Worm (Caenorhabditis elegans) whole organism, young adult: ENCODE results near the gene rbm-42.

ENCODE experiments used
- C06A6.2 ChIP-seq: fragments of 200-800 bp; sonication (Bioruptor generic); conservative IDR thresholded peaks from 2 replicates; pipeline ENCODE4 v1.3.6; 2022; ENCODE audit warnings: missing genetic modification characterization, missing compliant biosample characterization
- F49E8.2 ChIP-seq: sonication (generic microtip); optimal IDR thresholded peaks from 3 replicates; lab custom pipeline; 2017; ENCODE audit warnings: missing genetic modification characterization, mild to moderate bottlenecking, missing compliant biosample characterization, antibody characterized with exemption, moderate library complexity; ENCODE audit not compliant: insufficient read depth
- F55B11.4 ChIP-seq: sonication (generic microtip); optimal IDR thresholded peaks from 2 replicates; lab custom pipeline; 2016; ENCODE audit warnings: missing compliant biosample characterization, missing genetic modification characterization, borderline replicate concordance; ENCODE audit not compliant: insufficient read depth
- K12H6.12 ChIP-seq: fragments of 200-800 bp; sonication (Bioruptor generic); optimal IDR thresholded peaks from 2 replicates; lab custom pipeline; 2018; ENCODE audit warnings: mild to moderate bottlenecking, missing genetic modification characterization, missing compliant biosample characterization
- Y53G8AR.9 ChIP-seq: fragments of 200-800 bp; sonication (Bioruptor generic); conservative IDR thresholded peaks from 2 replicates; pipeline ENCODE4 v1.3.6; 2022; ENCODE audit warnings: missing genetic modification reagents, missing genetic modification characterization, missing compliant biosample characterization
- Y56A3A.18 ChIP-seq: fragments of 200-800 bp; sonication (Bioruptor generic); IDR thresholded peaks from 2 replicates; pipeline ENCODE4 v1.3.6; 2022; ENCODE audit warnings: missing genetic modification reagents, missing genetic modification characterization, missing compliant biosample characterization
- Y67H2A.10 ChIP-seq: fragments of 200-800 bp; sonication (Bioruptor generic); conservative IDR thresholded peaks from 2 replicates; pipeline ENCODE4 v1.3.6; 2022; ENCODE audit warnings: missing genetic modification reagents, missing genetic modification characterization, missing compliant biosample characterization
- Y79H2A.3 ChIP-seq: fragments of 200-800 bp; sonication (Bioruptor generic); conservative IDR thresholded peaks from 2 replicates; pipeline ENCODE4 v1.3.6; 2022; ENCODE audit warnings: missing genetic modification reagents, missing genetic modification characterization, missing compliant biosample characterization
- Y95B8A.8 ChIP-seq: fragments of 200-800 bp; sonication (Bioruptor generic); IDR thresholded peaks from 2 replicates; pipeline ENCODE4 v1.3.6; 2022; ENCODE audit warnings: missing genetic modification reagents, missing genetic modification characterization, missing compliant biosample characterization
- ZK185.1 ChIP-seq: sonication (generic microtip); optimal IDR thresholded peaks from 2 replicates; lab custom pipeline; 2016; ENCODE audit warnings: mild to moderate bottlenecking, missing genetic modification characterization, missing compliant biosample characterization; ENCODE audit not compliant: poor library complexity, severe bottlenecking
- ama-1 ChIP-seq, 3 experiments: fragments of 150-350 bp in 1 of 3; sonication (generic microtip) in 2 of 3; optimal IDR thresholded peaks; 2 replicates each; lab custom pipeline; 2014 to 2018; ENCODE audit warnings: missing biosample characterization in 2 of 3, missing genetic modification characterization in 2 of 3, missing genetic modification reagents in 2 of 3
- aptf-2 ChIP-seq: fragments of 200-800 bp; sonication (Bioruptor generic); conservative IDR thresholded peaks from 2 replicates; pipeline ENCODE4 v1.3.6; 2022; ENCODE audit warnings: missing genetic modification reagents, missing genetic modification characterization, missing compliant biosample characterization
- athp-1 ChIP-seq: sonication (generic microtip); optimal IDR thresholded peaks from 2 replicates; lab custom pipeline; 2017; ENCODE audit warnings: mild to moderate bottlenecking, missing genetic modification characterization, missing compliant biosample characterization
- attf-6 ChIP-seq: fragments of 200-800 bp; sonication (Bioruptor generic); IDR thresholded peaks from 2 replicates; pipeline ENCODE4 v1.3.6; 2022; ENCODE audit warnings: missing genetic modification reagents, missing genetic modification characterization, missing compliant biosample characterization
- bed-2 ChIP-seq: fragments of 200-800 bp; sonication (Bioruptor generic); IDR thresholded peaks from 2 replicates; pipeline ENCODE4 v1.3.6; 2022; ENCODE audit warnings: missing genetic modification reagents, missing genetic modification characterization, missing compliant biosample characterization
- cebp-1 ChIP-seq, 2 experiments: fragments of 200-800 bp in 1 of 2; sonication (Bioruptor generic) in 1 of 2; sonication (generic microtip) in 1 of 2; IDR thresholded peaks in 1 of 2; optimal IDR thresholded peaks in 1 of 2; 2 replicates each; pipeline versions ENCODE4 v1.3.6 to Lab custom; 2017 to 2022; ENCODE audit warnings: missing compliant biosample characterization in 2 of 2, missing genetic modification characterization in 2 of 2, mild to moderate bottlenecking in 1 of 2, missing genetic modification reagents in 1 of 2, moderate library complexity in 1 of 2
- ceh-100 ChIP-seq: fragments of 200-800 bp; sonication (Bioruptor generic); IDR thresholded peaks from 2 replicates; pipeline ENCODE4 v1.3.6; 2022; ENCODE audit warnings: missing genetic modification reagents, missing genetic modification characterization, missing compliant biosample characterization
- ceh-91 ChIP-seq: fragments of 200-800 bp; sonication (Bioruptor generic); IDR thresholded peaks from 2 replicates; pipeline ENCODE4 v1.3.6; 2022; ENCODE audit warnings: missing genetic modification reagents, missing genetic modification characterization, missing compliant biosample characterization
- dpff-1 ChIP-seq: sonication (generic microtip); optimal IDR thresholded peaks from 2 replicates; lab custom pipeline; 2017; ENCODE audit warnings: mild to moderate bottlenecking, missing genetic modification characterization, missing compliant biosample characterization
- egl-44 ChIP-seq: fragments of 200-800 bp; sonication (Bioruptor generic); IDR thresholded peaks from 2 replicates; pipeline ENCODE4 v1.3.6; 2022; ENCODE audit warnings: missing genetic modification reagents, missing genetic modification characterization, missing compliant biosample characterization
- egrh-3 ChIP-seq: fragments of 200-800 bp; sonication (Bioruptor generic); IDR thresholded peaks from 2 replicates; pipeline ENCODE4 v1.3.6; 2022; ENCODE audit warnings: missing genetic modification reagents, missing genetic modification characterization, missing compliant biosample characterization
- ets-4 ChIP-seq: fragments of 200-800 bp; sonication (Bioruptor generic); optimal IDR thresholded peaks from 2 replicates; lab custom pipeline; 2018; ENCODE audit warnings: mild to moderate bottlenecking, missing genetic modification characterization, missing compliant biosample characterization
- hsf-1 ChIP-seq: fragments of 200-800 bp; sonication (Bioruptor generic); IDR thresholded peaks from 2 replicates; pipeline ENCODE4 v1.3.6; 2022; ENCODE audit warnings: missing genetic modification reagents, missing genetic modification characterization, missing compliant biosample characterization
- let-607 ChIP-seq, 2 experiments: fragments of 200-800 bp in 1 of 2; sonication (Bioruptor generic) in 1 of 2; sonication (generic microtip) in 1 of 2; optimal IDR thresholded peaks; 2 replicates each; lab custom pipeline; 2016 to 2018; ENCODE audit warnings: mild to moderate bottlenecking in 2 of 2, missing compliant biosample characterization in 2 of 2, missing genetic modification characterization in 2 of 2, moderate library complexity in 2 of 2, missing genotype in 1 of 2
- lin-26 ChIP-seq: fragments of 200-800 bp; sonication (Bioruptor generic); IDR thresholded peaks from 2 replicates; pipeline ENCODE4 v1.3.6; 2022; ENCODE audit warnings: missing genetic modification reagents, missing genetic modification characterization, missing compliant biosample characterization
- lin-54 ChIP-seq: fragments of 200-800 bp; sonication (Bioruptor generic); optimal IDR thresholded peaks from 2 replicates; lab custom pipeline; 2018; ENCODE audit warnings: mild to moderate bottlenecking, missing genetic modification characterization, missing compliant biosample characterization
- lsl-1 ChIP-seq: fragments of 200-800 bp; sonication (Bioruptor generic); optimal IDR thresholded peaks from 2 replicates; lab custom pipeline; 2018; ENCODE audit warnings: mild to moderate bottlenecking, missing genetic modification characterization, moderate library complexity, missing compliant biosample characterization
- madf-10 ChIP-seq: sonication (generic microtip); optimal IDR thresholded peaks from 2 replicates; lab custom pipeline; 2016; ENCODE audit warnings: mild to moderate bottlenecking, missing genetic modification characterization, missing compliant biosample characterization
- madf-3 ChIP-seq: fragments of 200-800 bp; sonication (Bioruptor generic); IDR thresholded peaks from 2 replicates; pipeline ENCODE4 v1.3.6; 2022; ENCODE audit warnings: missing genetic modification reagents, missing genetic modification characterization, missing compliant biosample characterization
- madf-6 ChIP-seq: fragments of 200-800 bp; sonication (Bioruptor generic); IDR thresholded peaks from 2 replicates; pipeline ENCODE4 v1.3.6; 2022; ENCODE audit warnings: missing genetic modification reagents, missing genetic modification characterization, missing compliant biosample characterization
- mes-4 ChIP-seq: sonication (generic microtip); optimal IDR thresholded peaks from 2 replicates; lab custom pipeline; 2016; ENCODE audit warnings: missing genotype, missing genetic modification characterization, missing compliant biosample characterization
- mxl-1 ChIP-seq: sonication (generic microtip); optimal IDR thresholded peaks from 2 replicates; lab custom pipeline; 2016; ENCODE audit warnings: missing genetic modification characterization, missing compliant biosample characterization
- nfya-1 ChIP-seq: sonication (generic microtip); optimal IDR thresholded peaks from 2 replicates; lab custom pipeline; 2017; ENCODE audit warnings: antibody characterized with exemption, missing compliant biosample characterization, missing genetic modification characterization, borderline replicate concordance; ENCODE audit not compliant: insufficient read depth
- nhr-80 ChIP-seq: sonication (generic microtip); optimal IDR thresholded peaks from 2 replicates; lab custom pipeline; 2016; ENCODE audit warnings: missing genetic modification characterization, missing compliant biosample characterization
- repo-1 ChIP-seq: sonication (generic microtip); optimal IDR thresholded peaks from 2 replicates; lab custom pipeline; 2017; ENCODE audit warnings: mild to moderate bottlenecking, missing genetic modification characterization, missing compliant biosample characterization
- sdz-38 ChIP-seq: sonication (generic microtip); optimal IDR thresholded peaks from 2 replicates; lab custom pipeline; 2016; ENCODE audit warnings: missing genotype, missing genetic modification characterization, missing compliant biosample characterization
- sea-2 ChIP-seq: fragments of 200-800 bp; sonication (Bioruptor generic); IDR thresholded peaks from 2 replicates; pipeline ENCODE4 v1.3.6; 2022; ENCODE audit warnings: missing genetic modification characterization, missing compliant biosample characterization
- unc-130 ChIP-seq: sonication (generic microtip); optimal IDR thresholded peaks from 2 replicates; lab custom pipeline; 2016; ENCODE audit warnings: missing genetic modification reagents, missing genetic modification characterization, missing compliant biosample characterization
- unc-62 ChIP-seq: fragments of 150-350 bp; optimal IDR thresholded peaks from 2 replicates; lab custom pipeline; 2014; ENCODE audit warnings: missing biosample characterization, missing genetic modification reagents, missing genetic modification characterization
- zim-3 ChIP-seq: sonication (generic microtip); optimal IDR thresholded peaks from 2 replicates; lab custom pipeline; 2017; ENCODE audit warnings: mild to moderate bottlenecking, missing genetic modification characterization, moderate library complexity, missing compliant biosample characterization

The rbm-42 gene

ce11 chrIII:5158674-5159073 lies 5.6 kb upstream of the rbm-42 start, which contains the start of gene oxy-4:
oxy-4 (minus strand) TSS chrIII:5158774.
- TF ChIP-seq aptf-2 (no peak), madf-6 (GFP tag; lab: Robert Waterston, UW) (no peak), K12H6.12 (no peak)

DNA sequence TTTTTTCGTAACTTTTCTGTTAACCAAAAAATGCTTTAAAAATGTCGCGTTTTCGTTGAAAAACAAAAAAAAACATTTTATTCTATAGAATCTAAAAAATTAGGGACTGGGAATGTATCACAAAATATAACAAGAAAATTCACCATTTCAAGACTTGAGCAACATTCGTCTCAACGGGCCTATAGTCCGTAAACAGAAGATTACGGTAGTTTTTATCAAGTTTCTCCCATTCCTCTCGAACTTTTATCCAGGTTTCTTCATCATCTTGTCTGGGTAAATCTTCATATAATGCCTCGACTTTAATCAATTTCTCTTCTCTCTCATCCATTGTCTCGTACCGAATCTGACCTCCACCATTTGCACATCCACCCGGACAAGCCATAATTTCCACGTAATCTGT lies 2.4 kb upstream of the rbm-42 start:
- TF ChIP-seq C06A6.2 (GFP tag; lab: Robert Waterston, UW) (no peak), egrh-3 (GFP tag; lab: Robert Waterston, UW) (no peak), mes-4 (tag; lab: Kevin White, UChicago) (no peak), aptf-2 (no peak), ama-1 (optimal IDR thresholded peaks at IDR 0.05; lab: Kevin White, UChicago) (no peak), ama-1 (GFP tag; optimal IDR thresholded peaks at IDR 0.05; lab: Kevin White, UChicago) (no peak), cebp-1 (GFP tag; IDR thresholded peaks at IDR 0.05; lab: Robert Waterston, UW) (no peak), cebp-1 (tag; optimal IDR thresholded peaks at IDR 0.05; lab: Kevin White, UChicago) (no peak), repo-1 (tag; lab: Kevin White, UChicago) (no peak), nhr-80 (no peak), Y53G8AR.9 (GFP tag; lab: Robert Waterston, UW) (peak; percentile 54; the same call in 1 of the 2 replicates), ZK185.1 (tag; lab: Kevin White, UChicago) (no peak), mxl-1 (tag; lab: Kevin White, UChicago) (no peak), madf-3 (GFP tag; lab: Robert Waterston, UW) (no peak), unc-130 (GFP tag; lab: Kevin White, UChicago) (no peak), F49E8.2 (tag; lab: Kevin White, UChicago) (peak; percentile 57), bed-2 (GFP tag; lab: Robert Waterston, UW) (no peak), F55B11.4 (tag; lab: Kevin White, UChicago) (no peak), nfya-1 (tag; lab: Kevin White, UChicago) (no peak), Y79H2A.3 (GFP tag; lab: Robert Waterston, UW) (0 out of 2 replicates have a peak, but pooled peaks have one; percentile 31), Y56A3A.18 (GFP tag; lab: Robert Waterston, UW) (0 out of 2 replicates have a peak, but pooled peaks have one; percentile 41), lin-54 (GFP tag; lab: Kevin White, UChicago) (no peak), sea-2 (GFP tag; lab: Robert Waterston, UW) (no peak), lsl-1 (GFP tag; lab: Kevin White, UChicago) (peak; percentile 2), Y95B8A.8 (no peak), sdz-38 (tag; lab: Kevin White, UChicago) (no peak)

DNA sequence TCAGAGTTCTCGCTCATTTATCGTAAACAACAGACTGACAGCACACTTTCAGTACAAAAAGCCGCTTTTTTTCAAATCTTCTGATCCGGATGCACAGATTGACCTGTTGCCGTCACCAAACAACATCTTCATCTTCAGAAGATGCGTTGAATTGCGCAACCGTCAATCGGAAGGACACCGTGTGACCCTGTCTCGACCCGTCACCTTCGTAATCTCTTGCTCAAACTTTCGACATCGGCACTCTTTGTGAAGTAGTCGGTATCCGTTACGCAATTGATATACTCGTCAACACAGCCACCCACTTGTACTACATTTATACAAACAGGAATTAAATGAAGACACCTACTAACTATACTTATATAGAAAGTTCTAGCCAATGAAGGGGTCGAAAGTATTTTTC lies 2.0 kb downstream of the rbm-42 start:
- TF ChIP-seq Y67H2A.10 (GFP tag; lab: Robert Waterston, UW) (no peak), unc-62 (GFP tag; lab: Kevin White, UChicago) (peak; percentile 4)

- TF ChIP-seq ceh-100 (GFP tag; lab: Robert Waterston, UW) (no peak), ets-4 (GFP tag; lab: Kevin White, UChicago) (no peak), C06A6.2 (GFP tag; lab: Robert Waterston, UW) (no peak), zim-3 (no peak), ceh-91 (no peak), madf-10 (tag; lab: Kevin White, UChicago) (no peak), athp-1 (no peak), lin-26 (GFP tag; lab: Robert Waterston, UW) (no peak), attf-6 (no peak), egl-44 (no peak), hsf-1 (GFP tag; lab: Robert Waterston, UW) (no peak), let-607 (tag; optimal IDR thresholded peaks at IDR 0.05; lab: Kevin White, UChicago) (no peak), dpff-1 (tag; lab: Kevin White, UChicago) (no peak)
Measured at ce11 chrIII:5150012-5150411, 3.0 kb downstream of the rbm-42 start.
